Worm (Caenorhabditis elegans) whole organism, L3 larva: ENCODE measurements around the gene emb-5.

Source experiments
- R02D3.7 ChIP-seq: fragments of 150-350 bp; optimal IDR thresholded peaks from 2 replicates; lab custom pipeline; 2014; ENCODE audit warnings: missing biosample characterization, missing genetic modification characterization
- ZK546.5 ChIP-seq: sonication (generic microtip); optimal IDR thresholded peaks from 2 replicates; lab custom pipeline; 2017; ENCODE audit warnings: missing biosample characterization, missing genetic modification characterization
- aly-2 ChIP-seq: fragments of 150-350 bp; optimal IDR thresholded peaks from 2 replicates; lab custom pipeline; 2014; ENCODE audit warnings: missing biosample characterization, missing genetic modification characterization
- ama-1 ChIP-seq: fragments of 150-350 bp; optimal IDR thresholded peaks from 2 replicates; lab custom pipeline; 2018
- ceh-16 ChIP-seq: sonication (generic microtip); optimal IDR thresholded peaks from 2 replicates; lab custom pipeline; 2017; ENCODE audit warnings: missing biosample characterization, missing genetic modification characterization
- ceh-28 ChIP-seq: fragments of 150-350 bp; optimal IDR thresholded peaks from 2 replicates; lab custom pipeline; 2014; ENCODE audit warnings: missing biosample characterization, missing genetic modification reagents, missing genetic modification characterization
- ceh-9 ChIP-seq: sonication (generic microtip); optimal IDR thresholded peaks from 2 replicates; lab custom pipeline; 2018; ENCODE audit warnings: missing biosample characterization, missing genetic modification characterization
- daf-12 ChIP-seq: fragments of 150-350 bp; optimal IDR thresholded peaks from 2 replicates; lab custom pipeline; 2014; ENCODE audit warnings: missing biosample characterization, missing genetic modification reagents, missing genetic modification characterization
- egl-27 ChIP-seq: sonication (generic microtip); optimal IDR thresholded peaks from 4 replicates; lab custom pipeline; 2017; ENCODE audit warnings: missing biosample characterization, missing genetic modification reagents, missing genetic modification characterization
- egl-5 ChIP-seq: fragments of 150-350 bp; optimal IDR thresholded peaks from 2 replicates; lab custom pipeline; 2017; ENCODE audit warnings: missing biosample characterization, missing genetic modification reagents, missing genetic modification characterization, inconsistent platforms
- elt-1 ChIP-seq: fragments of 150-350 bp; optimal IDR thresholded peaks from 2 replicates; lab custom pipeline; 2014; ENCODE audit warnings: missing biosample characterization, missing genetic modification characterization
- elt-2 ChIP-seq: sonication (generic microtip); optimal IDR thresholded peaks from 2 replicates; lab custom pipeline; 2016; ENCODE audit warnings: missing genetic modification reagents, mild to moderate bottlenecking, missing genetic modification characterization, missing compliant biosample characterization
- elt-3 ChIP-seq, 3 experiments: fragments of 150-350 bp in 1 of 3; sonication (generic microtip) in 2 of 3; optimal IDR thresholded peaks; 2 replicates in 2 of 3; 4 replicates in 1 of 3; lab custom pipeline; 2014 to 2017; ENCODE audit warnings: missing biosample characterization in 3 of 3, missing genetic modification characterization in 3 of 3
- eor-1 ChIP-seq, 2 experiments: fragments of 150-350 bp; optimal IDR thresholded peaks; 2 replicates each; lab custom pipeline; 2014 to 2018; ENCODE audit warnings: missing biosample characterization in 2 of 2, missing genetic modification characterization in 2 of 2
- fkh-10 ChIP-seq: sonication (generic microtip); optimal IDR thresholded peaks from 2 replicates; lab custom pipeline; 2017; ENCODE audit warnings: missing biosample characterization, missing genetic modification reagents, missing genetic modification characterization
- fkh-2 ChIP-seq: fragments of 150-350 bp; optimal IDR thresholded peaks from 2 replicates; lab custom pipeline; 2014; ENCODE audit warnings: missing biosample characterization, missing genetic modification reagents, missing genetic modification characterization
- fos-1 ChIP-seq: fragments of 150-350 bp; optimal IDR thresholded peaks from 2 replicates; lab custom pipeline; 2014; ENCODE audit warnings: missing biosample characterization, missing genetic modification characterization
- hmg-11 ChIP-seq: sonication (generic microtip); optimal IDR thresholded peaks from 2 replicates; lab custom pipeline; 2016; ENCODE audit warnings: missing genetic modification characterization, missing compliant biosample characterization
- jun-1 ChIP-seq: fragments of 150-350 bp; optimal IDR thresholded peaks from 2 replicates; lab custom pipeline; 2014; ENCODE audit warnings: missing biosample characterization, missing genetic modification reagents, missing genetic modification characterization
- lin-15B ChIP-seq: fragments of 150-350 bp; optimal IDR thresholded peaks from 2 replicates; lab custom pipeline; 2014; ENCODE audit warnings: missing biosample characterization, missing genetic modification characterization
- lin-39 ChIP-seq: fragments of 150-350 bp; optimal IDR thresholded peaks from 2 replicates; lab custom pipeline; 2018; ENCODE audit warnings: missing biosample characterization, missing genetic modification reagents, missing genetic modification characterization
- lsy-12 ChIP-seq: sonication (generic microtip); optimal IDR thresholded peaks from 2 replicates; lab custom pipeline; 2016; ENCODE audit warnings: mild to moderate bottlenecking, missing genetic modification characterization, missing compliant biosample characterization
- mdl-1 ChIP-seq: fragments of 150-350 bp; optimal IDR thresholded peaks from 2 replicates; lab custom pipeline; 2014; ENCODE audit warnings: missing biosample characterization, missing genetic modification characterization
- mml-1 ChIP-seq: fragments of 150-350 bp; sonication (generic microtip); optimal IDR thresholded peaks from 3 replicates; lab custom pipeline; 2014; ENCODE audit warnings: missing biosample characterization, missing genetic modification characterization
- nfya-1 ChIP-seq: sonication (generic microtip); optimal IDR thresholded peaks from 2 replicates; lab custom pipeline; 2017; ENCODE audit warnings: missing genetic modification characterization, mild to moderate bottlenecking, missing compliant biosample characterization, antibody characterized with exemption, moderate library complexity; ENCODE audit not compliant: insufficient read depth
- nhr-11 ChIP-seq: fragments of 150-350 bp; optimal IDR thresholded peaks from 2 replicates; lab custom pipeline; 2014; ENCODE audit warnings: missing biosample characterization, missing genetic modification characterization
- nhr-12 ChIP-seq: fragments of 150-350 bp; optimal IDR thresholded peaks from 2 replicates; lab custom pipeline; 2014; ENCODE audit warnings: missing biosample characterization, missing genetic modification characterization
- nhr-23 ChIP-seq: fragments of 150-350 bp; optimal IDR thresholded peaks from 2 replicates; lab custom pipeline; 2014; ENCODE audit warnings: missing biosample characterization, missing genetic modification reagents, missing genetic modification characterization
- nhr-237 ChIP-seq: fragments of 150-350 bp; optimal IDR thresholded peaks from 2 replicates; lab custom pipeline; 2014; ENCODE audit warnings: missing biosample characterization, missing genetic modification characterization
- nhr-25 ChIP-seq: sonication (generic microtip); optimal IDR thresholded peaks from 2 replicates; lab custom pipeline; 2017; ENCODE audit warnings: missing biosample characterization, missing genetic modification characterization
- nhr-28 ChIP-seq: fragments of 150-350 bp; optimal IDR thresholded peaks from 2 replicates; lab custom pipeline; 2014; ENCODE audit warnings: missing biosample characterization, missing genetic modification characterization
- nhr-43 ChIP-seq: sonication (generic microtip); optimal IDR thresholded peaks from 2 replicates; lab custom pipeline; 2016; ENCODE audit warnings: mild to moderate bottlenecking, missing genetic modification characterization, missing compliant biosample characterization; ENCODE audit not compliant: poor library complexity, severe bottlenecking
- nhr-67 ChIP-seq: fragments of 150-350 bp; optimal IDR thresholded peaks from 2 replicates; lab custom pipeline; 2014; ENCODE audit warnings: missing biosample characterization, missing genetic modification characterization
- nhr-76 ChIP-seq: fragments of 150-350 bp; sonication (generic microtip); optimal IDR thresholded peaks from 5 replicates; lab custom pipeline; 2014; ENCODE audit warnings: missing biosample characterization, missing genetic modification characterization
- nhr-77 ChIP-seq: fragments of 150-350 bp; optimal IDR thresholded peaks from 2 replicates; lab custom pipeline; 2014; ENCODE audit warnings: missing biosample characterization, missing genetic modification characterization
- pha-4 ChIP-seq: fragments of 150-350 bp; optimal IDR thresholded peaks from 2 replicates; lab custom pipeline; 2014; ENCODE audit warnings: missing biosample characterization, missing genetic modification reagents, missing genetic modification characterization
- pqm-1 ChIP-seq: fragments of 150-350 bp; optimal IDR thresholded peaks from 2 replicates; lab custom pipeline; 2017; ENCODE audit warnings: missing biosample characterization, missing genetic modification characterization, inconsistent platforms
- sea-2 ChIP-seq: fragments of 150-350 bp; sonication (generic microtip); optimal IDR thresholded peaks from 4 replicates; lab custom pipeline; 2014; ENCODE audit warnings: missing biosample characterization, missing genetic modification reagents, missing genetic modification characterization
- skn-1 ChIP-seq: fragments of 150-350 bp; optimal IDR thresholded peaks from 2 replicates; lab custom pipeline; 2014; ENCODE audit warnings: missing biosample characterization, missing genetic modification characterization
- snpc-4 ChIP-seq: fragments of 150-350 bp; optimal IDR thresholded peaks from 2 replicates; lab custom pipeline; 2014; ENCODE audit warnings: missing biosample characterization, missing genetic modification characterization
- tbx-2 ChIP-seq: sonication (generic microtip); optimal IDR thresholded peaks from 2 replicates; lab custom pipeline; 2016; ENCODE audit warnings: mild to moderate bottlenecking, missing genetic modification characterization, missing compliant biosample characterization
- unc-39 ChIP-seq: sonication (generic microtip); optimal IDR thresholded peaks from 4 replicates; lab custom pipeline; 2017; ENCODE audit warnings: missing biosample characterization, missing genetic modification characterization
- unc-62 ChIP-seq: fragments of 150-350 bp; sonication (generic microtip); optimal IDR thresholded peaks from 4 replicates; lab custom pipeline; 2014; ENCODE audit warnings: missing biosample characterization, missing genetic modification reagents, missing genetic modification characterization
- zag-1 ChIP-seq: fragments of 150-350 bp; optimal IDR thresholded peaks from 2 replicates; lab custom pipeline; 2014; ENCODE audit warnings: missing biosample characterization, missing genetic modification characterization
- ztf-11 ChIP-seq: fragments of 150-350 bp; optimal IDR thresholded peaks from 2 replicates; lab custom pipeline; 2014; ENCODE audit warnings: missing biosample characterization, missing genetic modification characterization
- ztf-4 ChIP-seq: fragments of 150-350 bp; optimal IDR thresholded peaks from 2 replicates; lab custom pipeline; 2014; ENCODE audit warnings: missing biosample characterization, missing genetic modification characterization

Gene emb-5

ce11 chrIII:4671491-4671890 is 49.0 kb downstream of the emb-5 start, which contains the start of gene T23F11.11:
Gene T23F11.11, minus strand, starts transcription at chrIII:4671591.
- TF ChIP-seq hmg-11 (tag; lab: Kevin White, UChicago) = no peak
- no peak for TF ChIP-seq lin-39
- TF ChIP-seq daf-12 (tag; lab: Kevin White, UChicago) = no peak
- TF ChIP-seq eor-1 (tag; optimal IDR thresholded peaks at IDR 0.05; lab: Kevin White, UChicago) = no peak
- TF ChIP-seq pha-4 (tag; lab: Kevin White, UChicago) = no peak
- no peak for TF ChIP-seq elt-1
- no peak for TF ChIP-seq elt-3 (tag; optimal IDR thresholded peaks at IDR 0.05; lab: Kevin White, UChicago)
- no peak for TF ChIP-seq aly-2 (tag; lab: Kevin White, UChicago)
- TF ChIP-seq fkh-2 (tag; lab: Kevin White, UChicago) = no peak
- no peak for TF ChIP-seq ZK546.5 (tag; lab: Kevin White, UChicago)
- no peak for TF ChIP-seq ama-1 (lab: Kevin White, UChicago)
- TF ChIP-seq mdl-1 (tag; lab: Kevin White, UChicago) = no peak
- TF ChIP-seq egl-27 (tag; lab: Kevin White, UChicago) = no peak
- no peak for TF ChIP-seq mml-1 (tag; lab: Kevin White, UChicago)
- no peak for TF ChIP-seq jun-1 (tag; lab: Kevin White, UChicago)
- no peak for TF ChIP-seq lsy-12
- TF ChIP-seq ceh-9 = no peak
- TF ChIP-seq nhr-12 (tag; lab: Kevin White, UChicago) = no peak
- TF ChIP-seq ceh-28 (tag; lab: Kevin White, UChicago) = no peak
- no peak for TF ChIP-seq unc-62 (GFP tag; lab: Kevin White, UChicago)

- TF ChIP-seq pqm-1 (tag; lab: Kevin White, UChicago) = peak; percentile 66
- TF ChIP-seq pha-4 (tag; lab: Kevin White, UChicago) = peak; percentile 66
- TF ChIP-seq elt-2 (tag; lab: Kevin White, UChicago) = peak; percentile 62
- TF ChIP-seq lin-39 = no peak
Measured at ce11 chrIII:4668073-4668472, 52.4 kb downstream of the emb-5 start.

DNA sequence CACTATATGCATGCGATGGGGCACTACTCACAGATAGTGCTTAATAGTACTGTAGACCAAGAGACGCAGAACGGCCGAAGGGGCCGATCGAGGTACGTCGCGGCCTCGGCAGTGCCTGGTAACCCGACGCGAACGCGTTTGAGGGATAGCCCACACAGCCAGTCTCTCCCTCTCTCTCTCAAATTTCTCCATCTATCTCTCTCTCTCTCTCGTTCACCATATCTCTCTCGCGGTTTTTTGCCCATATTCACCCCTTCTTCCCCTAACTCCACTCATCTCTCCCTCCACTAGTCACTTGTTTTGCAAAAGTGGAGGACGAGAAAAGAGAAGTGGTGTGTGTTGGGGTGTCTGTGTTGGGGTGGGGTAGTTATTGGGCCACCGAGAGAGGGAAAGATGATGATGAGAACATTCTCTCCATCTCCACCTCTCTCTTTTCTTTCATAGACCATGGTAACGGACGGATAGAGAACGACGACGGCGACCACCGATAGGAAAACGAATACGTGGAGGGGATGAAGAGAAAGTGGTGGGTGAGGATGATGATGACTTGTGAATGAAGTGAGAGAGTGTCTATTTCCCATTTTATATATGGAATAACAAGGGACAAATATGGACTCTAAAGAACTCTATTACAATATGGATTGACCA is 53.6 kb downstream of the emb-5 start:
- TF ChIP-seq nhr-237 (tag; lab: Kevin White, UChicago) (no peak), nhr-23 (peak; percentile 38), snpc-4 (tag; lab: Kevin White, UChicago) (no peak), nhr-28 (tag; lab: Kevin White, UChicago) (no peak), fkh-10 (GFP tag; lab: Kevin White, UChicago) (no peak), elt-1 (no peak), ceh-9 (no peak), mdl-1 (tag; lab: Kevin White, UChicago) (no peak), hmg-11 (tag; lab: Kevin White, UChicago) (peak; percentile 86), nhr-67 (tag; lab: Kevin White, UChicago) (no peak), ceh-16 (no peak), nfya-1 (tag; lab: Kevin White, UChicago) (peak; percentile 62), tbx-2 (peak; percentile 48), aly-2 (tag; lab: Kevin White, UChicago) (no peak), unc-62 (GFP tag; lab: Kevin White, UChicago) (no peak), nhr-77 (tag; lab: Kevin White, UChicago) (no peak), nhr-43 (tag; lab: Kevin White, UChicago) (peak; percentile 1), egl-27 (tag; lab: Kevin White, UChicago) (no peak), ceh-28 (tag; lab: Kevin White, UChicago) (no peak), nhr-11 (no peak), pha-4 (tag; lab: Kevin White, UChicago) (peak; percentile 4), ZK546.5 (tag; lab: Kevin White, UChicago) (no peak), ztf-11 (tag; lab: Kevin White, UChicago) (no peak), lin-15B (peak; percentile 48), lsy-12 (peak; percentile 35), R02D3.7 (no peak), sea-2 (GFP tag; lab: Kevin White, UChicago) (peak; percentile 39), fos-1 (no peak), zag-1 (no peak), egl-5 (tag; lab: Kevin White, UChicago) (peak; percentile 34), ztf-4 (no peak), elt-2 (tag; lab: Kevin White, UChicago) (no peak), elt-3 (tag; optimal IDR thresholded peaks at IDR 0.05; lab: Kevin White, UChicago) (no peak), nhr-12 (tag; lab: Kevin White, UChicago) (no peak), mml-1 (tag; lab: Kevin White, UChicago) (no peak), jun-1 (tag; lab: Kevin White, UChicago) (peak; percentile 22), daf-12 (tag; lab: Kevin White, UChicago) (no peak), ama-1 (lab: Kevin White, UChicago) (no peak), skn-1 (tag; lab: Kevin White, UChicago) (no peak), unc-39 (tag; lab: Kevin White, UChicago) (no peak), nhr-76 (tag; lab: Kevin White, UChicago) (no peak), fkh-2 (tag; lab: Kevin White, UChicago) (no peak), lin-39 (peak; percentile 65), nhr-25 (tag; lab: Kevin White, UChicago) (peak; percentile 78)
